Fruit fly (Drosophila melanogaster) ovary, adult (tissue): Measurements from ENCODE around the gene CG3014.
A peak's percentile ranks its signal among the peaks of the same experiment; 100 is the strongest.

Source experiments
- CG17801 ChIP-seq: fragments of 200-800 bp; optimal IDR thresholded peaks from 2 replicates; lab custom pipeline; 2019; ENCODE audit warnings: missing biosample characterization, mild to moderate bottlenecking, missing genetic modification characterization, moderate library complexity; ENCODE audit not compliant: partially characterized antibody

CG3014 gene

dm6 chr3R:7802693-7803092 lies at the start of gene CG3014:
TSS of gene CG3014 (minus strand) at chr3R:7802793.
- TF ChIP-seq CG17801 (GFP tag; lab: Kevin White, UChicago) = no peak

- no peak for TF ChIP-seq CG17801 (GFP tag; lab: Kevin White, UChicago)
Measured at dm6 chr3R:7821559-7821958, 19.0 kb upstream of the CG3014 start.

DNA sequence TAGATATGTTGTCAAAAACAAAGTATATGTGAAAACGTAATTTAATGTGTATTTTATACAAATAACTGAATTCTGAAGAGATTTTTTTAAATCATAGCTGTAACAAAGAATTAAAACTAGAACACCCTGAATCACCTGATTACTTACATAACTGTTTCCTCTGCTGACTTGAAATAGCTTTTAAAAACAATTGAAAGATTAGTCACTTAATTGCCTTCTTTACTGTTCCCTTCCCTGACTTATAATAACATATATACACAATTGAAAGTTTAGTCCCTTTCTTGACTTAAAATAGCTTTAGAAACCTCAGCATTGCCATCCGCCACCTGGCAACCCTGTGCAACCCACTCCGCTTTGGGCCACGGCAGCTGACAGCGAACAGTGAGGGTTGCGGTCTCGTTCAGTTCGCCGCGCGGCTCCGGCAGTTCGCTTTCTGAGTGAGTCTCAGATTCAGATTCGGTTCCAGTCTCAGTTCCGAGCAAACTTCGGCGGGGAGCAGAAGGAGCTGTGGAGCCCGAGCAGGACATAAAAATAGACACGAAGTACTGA lies 11.5 kb upstream of the CG3014 start, which contains the start of gene CG34384:
CG34384 (plus strand) TSS at position 381 of the 549 bp plus-strand sequence.
- TF ChIP-seq CG17801 (GFP tag; lab: Kevin White, UChicago) = no peak

dm6 chr3R:7813518-7813917 lies 10.9 kb upstream of the CG3014 start:
- no peak for TF ChIP-seq CG17801 (GFP tag; lab: Kevin White, UChicago)

DNA sequence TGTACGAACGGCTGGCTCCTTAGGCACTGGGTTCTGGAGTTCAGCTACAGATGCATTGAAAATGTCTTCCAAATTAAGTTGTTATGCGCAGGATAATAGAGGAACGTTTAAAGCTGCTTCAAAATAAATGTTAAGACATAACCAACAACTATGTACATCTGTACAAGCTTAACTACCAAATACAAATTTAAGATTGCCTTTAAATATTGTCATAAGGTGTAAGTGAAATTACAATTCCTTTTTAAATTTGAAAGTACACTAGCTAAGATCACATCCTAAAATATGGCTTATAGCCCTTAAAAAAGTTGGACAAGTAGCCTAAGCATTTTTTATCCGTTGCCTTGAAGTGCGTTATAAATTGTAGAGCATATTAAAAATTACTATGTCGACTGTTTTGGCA lies 8.9 kb upstream of the CG3014 start, which contains the start of gene CG31473:
CG31473 (plus strand) TSS at position 301 of the 400 bp plus-strand sequence.
- TF ChIP-seq CG17801 (GFP tag; lab: Kevin White, UChicago) = no peak

dm6 chr3R:7809662-7810621 lies 7.3 kb upstream of the CG3014 start, which contains the start of the genes CG2993 and sgll:
TSS of gene CG2993 (minus strand) at chr3R:7810014.
TSS of gene sgll (plus strand) at chr3R:7810532.
- peak; percentile 29 for TF ChIP-seq CG17801 (GFP tag; lab: Kevin White, UChicago)

DNA sequence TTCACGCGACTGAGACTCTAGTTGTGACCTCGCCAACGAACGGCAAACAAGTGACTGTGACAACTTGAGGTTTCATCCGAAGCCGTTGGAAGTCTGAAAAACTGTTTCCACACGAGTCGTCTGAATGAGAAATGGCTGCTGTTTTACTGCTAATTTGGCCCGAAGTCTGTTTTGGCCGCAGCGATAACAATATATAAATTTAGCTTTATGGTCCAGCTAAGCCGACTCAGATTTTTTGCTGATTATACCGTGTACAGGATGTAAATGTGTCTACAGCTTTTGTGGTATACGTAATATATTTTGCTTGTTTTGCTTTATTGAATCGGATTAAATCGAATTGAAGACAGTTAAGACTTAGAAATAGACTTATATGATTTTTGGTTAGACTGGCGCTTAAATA lies 1.7 kb upstream of the CG3014 start, which contains the start of gene CG18268:
CG18268 (minus strand) TSS at position 101 of the 400 bp plus-strand sequence.
- TF ChIP-seq CG17801 (GFP tag; lab: Kevin White, UChicago) = no peak

DNA sequence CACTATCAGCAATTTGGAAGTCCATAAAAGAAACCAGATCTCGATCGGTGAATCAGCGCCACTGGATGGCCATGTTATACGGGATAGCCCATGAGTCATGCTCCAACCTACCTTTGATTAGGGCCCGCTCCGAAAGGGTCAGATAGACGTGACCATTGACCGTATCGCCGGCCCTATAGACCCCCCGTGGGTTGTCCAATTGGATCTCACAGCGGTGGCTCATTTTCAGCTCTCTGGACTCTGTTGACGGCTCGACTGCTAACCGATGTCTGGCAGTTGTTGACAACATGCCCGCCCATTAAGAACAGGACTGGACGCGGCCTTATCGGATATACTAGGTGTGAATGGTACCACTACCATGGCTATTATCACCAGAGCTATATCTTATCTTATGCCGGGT lies 4.1 kb downstream of the CG3014 start, which contains the start of gene CG18744:
CG18744 (minus strand) TSS at position 247 of the 400 bp plus-strand sequence.
- no peak for TF ChIP-seq CG17801 (GFP tag; lab: Kevin White, UChicago)

DNA sequence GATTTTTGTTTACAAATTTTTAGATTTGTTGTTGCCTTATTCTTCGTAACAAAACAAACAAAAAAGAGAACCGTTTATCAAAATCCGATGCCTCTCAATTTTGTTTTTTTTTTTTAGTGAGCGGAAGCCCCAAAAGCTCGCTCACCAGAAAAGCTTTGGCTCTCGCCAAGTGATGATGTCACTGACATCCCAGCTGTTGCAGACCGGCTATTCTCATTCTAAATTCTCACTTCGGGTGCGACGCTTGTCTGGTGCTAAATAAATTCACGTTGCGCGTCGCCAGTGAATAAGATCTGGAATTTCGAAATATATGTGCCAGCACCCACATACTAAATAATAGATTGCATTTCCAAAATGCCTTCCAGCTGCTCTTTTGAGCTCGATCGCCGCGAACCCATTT lies 8.7 kb downstream of the CG3014 start, which contains the start of gene CG2641:
CG2641 (plus strand) TSS at position 215 of the 400 bp plus-strand sequence.
- TF ChIP-seq CG17801 (GFP tag; lab: Kevin White, UChicago) = peak; percentile 87

DNA sequence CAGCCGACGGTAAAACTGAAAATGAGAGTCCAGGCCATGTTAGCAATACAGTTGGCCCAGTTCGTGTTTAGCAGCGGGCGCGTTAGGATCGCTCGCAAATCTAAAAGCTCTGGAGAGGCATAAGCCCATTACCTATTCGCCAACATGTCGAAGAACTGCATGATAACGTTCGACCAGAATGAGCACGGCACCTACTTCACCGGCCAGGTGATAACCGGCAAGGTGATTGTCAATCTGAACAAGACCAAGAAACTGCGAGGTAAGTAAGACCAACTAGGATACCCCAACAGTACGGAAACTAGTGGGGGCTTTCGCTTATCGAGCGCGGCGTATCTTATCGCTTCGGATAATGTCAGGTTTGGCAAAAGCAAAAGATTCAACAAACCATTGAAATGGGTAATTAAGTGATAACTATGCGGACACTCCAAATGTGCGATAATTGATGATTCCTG lies 12.0 kb downstream of the CG3014 start, which contains the start of gene CG10086:
CG10086 (plus strand) TSS at position 51 of the 452 bp plus-strand sequence.
- no peak for TF ChIP-seq CG17801 (GFP tag; lab: Kevin White, UChicago)

DNA sequence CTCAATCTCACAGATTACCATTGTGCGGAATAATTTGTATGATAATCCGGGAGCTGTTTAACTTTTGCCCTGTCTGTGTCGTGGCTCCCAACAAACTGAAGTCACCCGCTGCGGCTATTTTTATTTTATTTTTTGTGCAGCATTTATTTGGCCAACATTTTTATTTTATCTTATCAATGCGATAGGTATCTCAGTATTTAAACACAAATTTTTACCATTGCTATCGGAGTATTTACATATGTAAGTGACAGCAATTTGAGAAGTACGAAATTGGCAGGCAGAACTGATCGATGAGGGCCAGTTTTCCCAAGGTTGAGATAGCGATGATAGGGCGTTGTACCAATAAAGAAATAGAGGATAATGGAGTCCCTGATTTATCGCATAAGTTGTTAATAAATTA lies 12.5 kb downstream of the CG3014 start, which contains the start of gene CG18746:
CG18746 (minus strand) TSS at position 101 of the 400 bp plus-strand sequence.
- no peak for TF ChIP-seq CG17801 (GFP tag; lab: Kevin White, UChicago)

dm6 chr3R:7787899-7788298 lies 14.7 kb downstream of the CG3014 start, which contains the start of gene CG18748:
TSS of gene CG18748 (minus strand) at chr3R:7787923.
- no peak for TF ChIP-seq CG17801 (GFP tag; lab: Kevin White, UChicago)

DNA sequence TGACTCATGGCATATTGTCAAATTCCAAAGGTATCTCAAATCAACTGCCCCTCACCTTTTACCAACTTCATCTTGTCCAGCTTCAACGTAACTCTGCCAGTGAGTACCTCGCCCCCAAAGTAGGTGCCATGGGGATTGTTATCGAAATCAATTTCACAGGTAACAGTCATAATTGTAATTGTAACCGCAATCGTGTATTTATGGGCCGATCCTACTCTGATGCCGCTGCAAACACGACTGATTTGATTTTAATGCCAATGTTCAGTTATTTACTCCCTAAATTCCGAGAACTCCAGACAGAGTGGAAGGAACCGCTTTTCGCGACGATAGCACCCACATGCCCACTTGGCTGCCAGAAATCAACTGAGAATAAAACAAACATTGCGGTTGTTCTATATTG lies 16.8 kb downstream of the CG3014 start, which contains the start of gene CG18745:
CG18745 (minus strand) TSS at position 336 of the 400 bp plus-strand sequence.
- no peak for TF ChIP-seq CG17801 (GFP tag; lab: Kevin White, UChicago)

DNA sequence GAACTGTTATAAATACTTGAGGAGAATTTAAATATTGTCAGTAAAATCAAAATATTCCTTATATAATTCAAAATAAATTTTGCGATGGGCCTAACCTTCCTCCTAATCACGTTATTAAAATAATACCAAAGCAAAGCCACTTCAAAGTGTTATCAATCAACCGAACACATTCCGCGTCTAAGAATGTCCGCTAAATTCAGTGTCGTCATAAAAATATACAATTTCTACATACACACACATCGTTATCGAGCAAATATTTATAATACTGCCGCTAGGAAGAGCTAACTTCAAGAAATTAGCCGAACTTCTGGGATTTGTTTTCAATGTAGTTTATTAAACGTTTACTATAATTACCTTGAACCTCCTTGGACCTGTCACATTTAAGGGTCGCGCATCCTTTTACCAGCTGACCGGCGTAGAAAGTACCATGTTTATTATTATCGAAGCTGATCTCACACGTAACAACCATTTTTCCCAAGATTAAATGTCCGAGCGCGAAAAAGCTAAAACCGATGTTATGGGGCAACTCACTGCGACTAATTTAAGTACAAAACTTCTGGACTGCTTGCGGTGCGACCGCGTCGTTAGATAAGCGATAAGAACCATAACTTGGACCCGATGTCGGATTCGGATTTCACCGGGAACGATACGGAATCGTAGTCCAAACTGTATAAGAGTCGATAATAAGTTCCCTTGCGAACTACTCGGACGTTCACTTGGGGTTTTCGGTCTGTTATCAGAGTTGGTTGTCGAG lies 19.5 kb downstream of the CG3014 start, which contains the start of gene CG18747:
CG18747 (minus strand) TSS at position 514 of the 754 bp plus-strand sequence.
- no peak for TF ChIP-seq CG17801 (GFP tag; lab: Kevin White, UChicago)
